Worm (Caenorhabditis elegans) whole organism, L4 larva: Measurements from ENCODE around the gene T09F3.7.

ENCODE experiments used
- R02D3.7 ChIP-seq: fragments of 150-350 bp; sonication (generic microtip); optimal IDR thresholded peaks from 3 replicates; lab custom pipeline; 2014; ENCODE audit warnings: missing biosample characterization, missing genetic modification characterization
- T20F7.1 ChIP-seq: fragments of 200-800 bp; sonication (Bioruptor generic); optimal IDR thresholded peaks from 2 replicates; lab custom pipeline; 2018; ENCODE audit warnings: mild to moderate bottlenecking, missing genetic modification characterization, missing compliant biosample characterization
- arid-1 ChIP-seq: fragments of 200-800 bp; sonication (Bioruptor generic); conservative IDR thresholded peaks from 2 replicates; pipeline ENCODE4 v1.3.6; 2022; ENCODE audit warnings: missing genetic modification reagents, missing genetic modification characterization, missing compliant biosample characterization
- cey-2 ChIP-seq: sonication (generic microtip); optimal IDR thresholded peaks from 3 replicates; lab custom pipeline; 2017; ENCODE audit warnings: missing genetic modification characterization, mild to moderate bottlenecking, missing compliant biosample characterization, antibody characterized with exemption, borderline replicate concordance; ENCODE audit not compliant: insufficient read depth
- daf-19 ChIP-seq: fragments of 200-800 bp; sonication (Bioruptor generic); conservative IDR thresholded peaks from 2 replicates; pipeline ENCODE4 v1.3.6; 2022; ENCODE audit warnings: missing genetic modification characterization, missing compliant biosample characterization
- fos-1 ChIP-seq: fragments of 150-350 bp; optimal IDR thresholded peaks from 2 replicates; lab custom pipeline; 2014; ENCODE audit warnings: missing biosample characterization, missing genetic modification characterization
- jun-1 ChIP-seq: fragments of 150-350 bp; optimal IDR thresholded peaks from 2 replicates; lab custom pipeline; 2014; ENCODE audit warnings: missing biosample characterization, missing genetic modification reagents, missing genetic modification characterization
- lin-15B ChIP-seq: fragments of 150-350 bp; sonication (generic microtip); optimal IDR thresholded peaks from 3 replicates; lab custom pipeline; 2014; ENCODE audit warnings: missing biosample characterization, missing genetic modification characterization
- mdl-1 ChIP-seq, 2 experiments: fragments of 150-350 bp in 1 of 2; sonication (generic microtip) in 1 of 2; optimal IDR thresholded peaks; 2 replicates each; lab custom pipeline; 2014 to 2017; ENCODE audit warnings: missing biosample characterization in 2 of 2, missing genetic modification characterization in 2 of 2
- mep-1 ChIP-seq: fragments of 150-350 bp; sonication (generic microtip); optimal IDR thresholded peaks from 3 replicates; lab custom pipeline; 2014; ENCODE audit warnings: missing biosample characterization, missing genetic modification characterization
- nhr-11 ChIP-seq: fragments of 150-350 bp; optimal IDR thresholded peaks from 2 replicates; lab custom pipeline; 2014; ENCODE audit warnings: missing biosample characterization, missing genetic modification characterization
- nhr-76 ChIP-seq: fragments of 150-350 bp; optimal IDR thresholded peaks from 2 replicates; lab custom pipeline; 2014; ENCODE audit warnings: missing biosample characterization, missing genetic modification characterization
- pha-4 ChIP-seq, 2 experiments: fragments of 150-350 bp in 1 of 2; fragments of 200-800 bp in 1 of 2; sonication (Bioruptor generic) in 1 of 2; IDR thresholded peaks in 1 of 2; optimal IDR thresholded peaks in 1 of 2; 2 replicates each; pipeline versions ENCODE4 v1.3.6 to Lab custom; 2014 to 2022; ENCODE audit warnings: missing genetic modification characterization in 2 of 2, missing genetic modification reagents in 2 of 2, missing biosample characterization in 1 of 2, missing compliant biosample characterization in 1 of 2
- set-16 ChIP-seq: fragments of 200-800 bp; sonication (Bioruptor generic); IDR thresholded peaks from 2 replicates; pipeline ENCODE4 v1.3.6; 2022; ENCODE audit warnings: missing genetic modification reagents, missing genetic modification characterization, missing compliant biosample characterization

- TF ChIP-seq set-16 (no peak), T20F7.1 (no peak), jun-1 (tag; lab: Kevin White, UChicago) (no peak), lin-15B (no peak), cey-2 (no peak), mep-1 (tag; lab: Kevin White, UChicago) (no peak), daf-19 (GFP tag; lab: Robert Waterston, UW) (no peak), arid-1 (GFP tag; lab: Robert Waterston, UW) (no peak), mdl-1 (tag; optimal IDR thresholded peaks at IDR 0.05; lab: Kevin White, UChicago) (no peak), R02D3.7 (tag; lab: Kevin White, UChicago) (no peak), nhr-76 (tag; lab: Kevin White, UChicago) (no peak), nhr-11 (tag; lab: Kevin White, UChicago) (no peak), pha-4 (GFP tag; IDR thresholded peaks at IDR 0.05; lab: Robert Waterston, UW) (no peak), pha-4 (tag; optimal IDR thresholded peaks at IDR 0.05; lab: Kevin White, UChicago) (no peak), fos-1 (tag; lab: Kevin White, UChicago) (no peak)
Observed at ce11 chrII:10421941-10422340, 31.0 kb downstream of the T09F3.7 start, which contains the start of gene frpr-21.
